Fruit fly (Drosophila melanogaster): ENCODE results near the gene CG33235.

DNA sequence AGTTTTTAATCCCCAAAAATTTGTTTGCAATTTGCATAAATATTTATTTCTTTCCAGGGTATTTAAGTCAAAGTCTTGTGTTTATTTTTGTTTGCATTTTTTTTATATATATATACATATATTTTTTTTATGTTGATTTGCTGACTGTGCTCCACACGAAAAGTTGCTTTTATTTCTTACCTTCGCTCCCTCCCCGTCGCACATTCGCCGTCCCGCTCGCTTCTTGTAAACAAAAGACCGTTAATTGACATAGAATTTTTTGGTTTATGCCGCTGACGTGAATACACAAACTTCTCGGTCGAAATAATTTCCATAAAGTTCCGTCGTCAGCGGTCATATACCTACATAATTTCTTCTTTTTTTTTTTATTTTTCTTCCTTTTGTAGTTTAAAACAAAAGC is 21.5 kb upstream of the CG33235 start:
- no peak for TF ChIP-seq pan (optimal IDR thresholded peaks at IDR 0.05)
- no peak for TF ChIP-seq CG8478 (optimal IDR thresholded peaks at IDR 0.05)
- TF ChIP-seq usp (GFP tag; optimal IDR thresholded peaks at IDR 0.05): no peak

All from whole organism.